Fruit fly (Drosophila melanogaster) whole organism, embryonic: ENCODE results near the gene CG43845.
A peak's percentile ranks its signal among the peaks of the same experiment; 100 is the strongest.

ENCODE experiments used
- Adf1 ChIP-seq: fragments of 200-800 bp; sonication (Bioruptor generic); IDR thresholded peaks from 2 replicates; pipeline ENCODE4 v1.3.6; 2022; ENCODE audit warnings: missing biosample characterization, missing genetic modification characterization
- Awh ChIP-seq: fragments of 200-800 bp; sonication (Bioruptor generic); IDR thresholded peaks from 2 replicates; pipeline ENCODE4, ENCODE4 v1.3.6; 2022; ENCODE audit warnings: missing biosample characterization, missing genetic modification characterization
- BEAF-32 ChIP-seq: fragments of 200-800 bp; sonication (Bioruptor generic); optimal IDR thresholded peaks from 3 replicates; lab custom pipeline; 2017; ENCODE audit warnings: missing biosample characterization, missing genetic modification characterization, mild to moderate bottlenecking, moderate library complexity, missing genetic modification reagents
- CG10366 ChIP-seq: fragments of 200-800 bp; sonication (Bioruptor generic); IDR thresholded peaks from 2 replicates; pipeline ENCODE4 v1.3.6; 2022; ENCODE audit warnings: missing biosample characterization, missing genetic modification characterization
- CG11093 ChIP-seq: fragments of 200-800 bp; sonication (Bioruptor generic); IDR thresholded peaks from 3 replicates; pipeline ENCODE4 v1.3.6; 2022; ENCODE audit warnings: missing biosample characterization, missing genetic modification characterization
- CG13424 ChIP-seq: fragments of 200-800 bp; sonication (Bioruptor generic); optimal IDR thresholded peaks from 2 replicates; lab custom pipeline; 2019; ENCODE audit warnings: missing biosample characterization, mild to moderate bottlenecking, missing genetic modification characterization, moderate library complexity
- CG1603 ChIP-seq: fragments of 200-800 bp; sonication (Bioruptor generic); optimal IDR thresholded peaks from 2 replicates; lab custom pipeline; 2019; ENCODE audit warnings: missing biosample characterization, mild to moderate bottlenecking, missing genetic modification characterization, moderate library complexity
- CG17612 ChIP-seq: fragments of 200-800 bp; sonication (Bioruptor generic); IDR thresholded peaks from 2 replicates; pipeline ENCODE4 v1.3.6; 2022; ENCODE audit warnings: missing biosample characterization, missing genetic modification characterization
- CG1832 ChIP-seq: fragments of 200-800 bp; sonication (Bioruptor generic); optimal IDR thresholded peaks from 2 replicates; lab custom pipeline; 2017; ENCODE audit warnings: missing biosample characterization, mild to moderate bottlenecking, missing genetic modification characterization, inconsistent platforms
- CG18619 ChIP-seq: fragments of 200-800 bp; sonication (Bioruptor generic); optimal IDR thresholded peaks from 3 replicates; lab custom pipeline; 2017; ENCODE audit warnings: missing biosample characterization, mild to moderate bottlenecking, missing genetic modification characterization
- CG2678 ChIP-seq: fragments of 200-800 bp; sonication (Bioruptor generic); optimal IDR thresholded peaks from 3 replicates; lab custom pipeline; 2019; ENCODE audit warnings: missing biosample characterization, mild to moderate bottlenecking, missing genetic modification characterization, moderate library complexity
- CG31365 ChIP-seq: fragments of 200-800 bp; sonication (Bioruptor generic); optimal IDR thresholded peaks from 2 replicates; lab custom pipeline; 2018; ENCODE audit warnings: missing biosample characterization, mild to moderate bottlenecking, missing genetic modification characterization
- CG31441 ChIP-seq: fragments of 200-800 bp; sonication (Bioruptor generic); IDR thresholded peaks from 2 replicates; pipeline ENCODE4 v1.3.6; 2022; ENCODE audit warnings: missing biosample characterization, missing genetic modification characterization
- CG32772 ChIP-seq: fragments of 200-800 bp; sonication (Bioruptor generic); IDR thresholded peaks from 2 replicates; pipeline ENCODE4 v1.3.6; 2022; ENCODE audit warnings: missing biosample characterization, missing genetic modification characterization
- CG34224 ChIP-seq: fragments of 200-800 bp; sonication (Bioruptor generic); IDR thresholded peaks from 3 replicates; pipeline ENCODE4 v1.3.6; 2022; ENCODE audit warnings: missing biosample characterization, missing genetic modification characterization; ENCODE audit not compliant: partially characterized antibody
- CG43689 ChIP-seq: fragments of 200-800 bp; sonication (Bioruptor generic); IDR thresholded peaks from 2 replicates; pipeline ENCODE4 v1.3.6; 2022; ENCODE audit warnings: missing biosample characterization, missing genetic modification characterization
- CG4404 ChIP-seq: fragments of 200-800 bp; sonication (Bioruptor generic); IDR thresholded peaks from 2 replicates; pipeline ENCODE4 v1.3.6; 2022; ENCODE audit warnings: missing biosample characterization, missing genetic modification characterization
- CG7839 ChIP-seq: fragments of 200-800 bp; sonication (Bioruptor generic); optimal IDR thresholded peaks from 3 replicates; lab custom pipeline; 2018; ENCODE audit warnings: missing biosample characterization, mild to moderate bottlenecking, missing genetic modification characterization, moderate library complexity
- CG8089 ChIP-seq: fragments of 200-800 bp; sonication (Bioruptor generic); optimal IDR thresholded peaks from 3 replicates; lab custom pipeline; 2016; ENCODE audit warnings: missing biosample characterization, missing genetic modification characterization
- CG8281 ChIP-seq: fragments of 200-800 bp; sonication (Bioruptor generic); optimal IDR thresholded peaks from 2 replicates; lab custom pipeline; 2018; ENCODE audit warnings: missing biosample characterization, mild to moderate bottlenecking, missing genetic modification characterization, moderate library complexity
- Camta ChIP-seq: fragments of 200-800 bp; sonication (Bioruptor generic); optimal IDR thresholded peaks from 2 replicates; lab custom pipeline; 2016; ENCODE audit warnings: missing biosample characterization, missing genetic modification characterization
- Ets65A ChIP-seq: fragments of 200-800 bp; sonication (Bioruptor generic); peaks from one replicate; lab custom pipeline; 2016; ENCODE audit warnings: missing biosample characterization, missing genetic modification characterization
- Fer1 ChIP-seq: fragments of 200-800 bp; sonication (Bioruptor generic); optimal IDR thresholded peaks from 2 replicates; lab custom pipeline; 2017; ENCODE audit warnings: missing biosample characterization, mild to moderate bottlenecking, missing genetic modification characterization
- GATAe ChIP-seq: fragments of 200-800 bp; sonication (Bioruptor generic); conservative IDR thresholded peaks from 2 replicates; pipeline ENCODE4 v1.3.6; 2022; ENCODE audit warnings: missing biosample characterization, missing genetic modification characterization
- Ravus ChIP-seq: fragments of 200-800 bp; sonication (Bioruptor generic); IDR thresholded peaks from 2 replicates; pipeline ENCODE4 v1.3.6; 2022; ENCODE audit warnings: missing biosample characterization, missing genetic modification characterization
- Sry-β ChIP-seq: fragments of 200-800 bp; sonication (Bioruptor generic); optimal IDR thresholded peaks from 2 replicates; lab custom pipeline; 2018; ENCODE audit warnings: missing biosample characterization, mild to moderate bottlenecking, missing genetic modification characterization, moderate library complexity
- Usf ChIP-seq: fragments of 200-800 bp; sonication (Bioruptor generic); optimal IDR thresholded peaks from 2 replicates; lab custom pipeline; 2017; ENCODE audit warnings: missing genotype, missing biosample characterization, missing genetic modification characterization
- ase ChIP-seq: fragments of 200-800 bp; sonication (Bioruptor generic); IDR thresholded peaks from 3 replicates; pipeline ENCODE4 v1.3.6; 2022; ENCODE audit warnings: missing biosample characterization, missing genetic modification characterization
- bowl ChIP-seq: fragments of 200-800 bp; sonication (Bioruptor generic); IDR thresholded peaks from 2 replicates; pipeline ENCODE4 v1.3.6; 2022; ENCODE audit warnings: missing biosample characterization, missing genetic modification characterization
- chinmo ChIP-seq: fragments of 200-800 bp; sonication (Bioruptor generic); IDR thresholded peaks from 4 replicates; pipeline ENCODE4 v1.3.6; 2022; ENCODE audit warnings: missing biosample characterization, missing genetic modification characterization; ENCODE audit not compliant: partially characterized antibody
- cwo ChIP-seq: fragments of 200-800 bp; sonication (Bioruptor generic); optimal IDR thresholded peaks from 3 replicates; lab custom pipeline; 2017; ENCODE audit warnings: missing biosample characterization, missing genetic modification characterization, mild to moderate bottlenecking, moderate library complexity, missing genetic modification reagents
- disco-r ChIP-seq: fragments of 200-800 bp; sonication (Bioruptor generic); optimal IDR thresholded peaks from 2 replicates; lab custom pipeline; 2016; ENCODE audit warnings: missing biosample characterization, missing genetic modification characterization
- dysf ChIP-seq: fragments of 200-800 bp; sonication (Bioruptor generic); IDR thresholded peaks from 3 replicates; pipeline ENCODE4 v1.3.6; 2022; ENCODE audit warnings: missing biosample characterization, missing genetic modification characterization
- eve ChIP-seq, 2 experiments: fragments of >200 bp; optimal IDR thresholded peaks; 2 replicates each; lab custom pipeline; 2017; ENCODE audit warnings: missing biosample characterization in 2 of 2, missing genetic modification characterization in 2 of 2
- fd102C ChIP-seq: fragments of 200-800 bp; sonication (Bioruptor generic); optimal IDR thresholded peaks from 2 replicates; lab custom pipeline; 2018; ENCODE audit warnings: missing biosample characterization, mild to moderate bottlenecking, missing genetic modification characterization, moderate library complexity
- grn ChIP-seq: fragments of 200-800 bp; sonication (Bioruptor generic); optimal IDR thresholded peaks from 3 replicates; lab custom pipeline; 2017; ENCODE audit warnings: missing biosample characterization, missing genetic modification characterization
- gt ChIP-seq: fragments of 200-800 bp; sonication (Bioruptor generic); IDR thresholded peaks from 2 replicates; pipeline ENCODE4 v1.3.6; 2022; ENCODE audit warnings: missing biosample characterization, missing genetic modification characterization
- ham ChIP-seq: fragments of 200-800 bp; sonication (Bioruptor generic); IDR thresholded peaks from 2 replicates; pipeline ENCODE4 v1.3.6; 2022; ENCODE audit warnings: missing biosample characterization, missing genetic modification characterization
- ind ChIP-seq: fragments of 200-800 bp; sonication (Bioruptor generic); optimal IDR thresholded peaks from 3 replicates; lab custom pipeline; 2016; ENCODE audit warnings: missing biosample characterization, missing genetic modification characterization
- insv ChIP-seq, 2 experiments: fragments of 200-800 bp; sonication (Bioruptor generic); optimal IDR thresholded peaks; 3 replicates each; lab custom pipeline; 2016 to 2018; ENCODE audit warnings: missing biosample characterization in 2 of 2, missing genetic modification characterization in 2 of 2
- lmd ChIP-seq: fragments of 200-800 bp; sonication (Bioruptor generic); IDR thresholded peaks from 2 replicates; pipeline ENCODE4 v1.3.6; 2022; ENCODE audit warnings: missing biosample characterization, missing genetic modification characterization
- pzg ChIP-seq: fragments of 200-800 bp; sonication (Bioruptor generic); optimal IDR thresholded peaks from 3 replicates; lab custom pipeline; 2018; ENCODE audit warnings: missing biosample characterization, mild to moderate bottlenecking, missing genetic modification characterization, moderate library complexity
- salm ChIP-seq: fragments of 200-800 bp; sonication (Bioruptor generic); optimal IDR thresholded peaks from 2 replicates; lab custom pipeline; 2018; ENCODE audit warnings: missing biosample characterization, mild to moderate bottlenecking, missing genetic modification characterization
- sens ChIP-seq: fragments of 200-800 bp; sonication (Bioruptor generic); peaks from one replicate; lab custom pipeline; 2016; ENCODE audit warnings: missing biosample characterization, missing genetic modification characterization
- sob ChIP-seq: fragments of 200-800 bp; sonication (Bioruptor generic); IDR thresholded peaks from 2 replicates; pipeline ENCODE4 v1.3.6; 2022; ENCODE audit warnings: missing biosample characterization, missing genetic modification characterization
- sqz ChIP-seq: fragments of 200-800 bp; sonication (Bioruptor generic); optimal IDR thresholded peaks from 3 replicates; lab custom pipeline; 2018; ENCODE audit warnings: missing biosample characterization, mild to moderate bottlenecking, missing genetic modification characterization
- unpg ChIP-seq: fragments of 200-800 bp; sonication (Bioruptor generic); optimal IDR thresholded peaks from 3 replicates; lab custom pipeline; 2018; ENCODE audit warnings: missing biosample characterization, mild to moderate bottlenecking, missing genetic modification characterization, moderate library complexity
- usp ChIP-seq: fragments of >200 bp; optimal IDR thresholded peaks from 2 replicates; lab custom pipeline; 2017; ENCODE audit warnings: missing biosample characterization, missing genetic modification characterization
- vvl ChIP-seq: fragments of 200-800 bp; sonication (Bioruptor generic); IDR thresholded peaks from 2 replicates; pipeline ENCODE4 v1.3.6; 2022; ENCODE audit warnings: missing biosample characterization, missing genetic modification characterization

Gene CG43845

DNA sequence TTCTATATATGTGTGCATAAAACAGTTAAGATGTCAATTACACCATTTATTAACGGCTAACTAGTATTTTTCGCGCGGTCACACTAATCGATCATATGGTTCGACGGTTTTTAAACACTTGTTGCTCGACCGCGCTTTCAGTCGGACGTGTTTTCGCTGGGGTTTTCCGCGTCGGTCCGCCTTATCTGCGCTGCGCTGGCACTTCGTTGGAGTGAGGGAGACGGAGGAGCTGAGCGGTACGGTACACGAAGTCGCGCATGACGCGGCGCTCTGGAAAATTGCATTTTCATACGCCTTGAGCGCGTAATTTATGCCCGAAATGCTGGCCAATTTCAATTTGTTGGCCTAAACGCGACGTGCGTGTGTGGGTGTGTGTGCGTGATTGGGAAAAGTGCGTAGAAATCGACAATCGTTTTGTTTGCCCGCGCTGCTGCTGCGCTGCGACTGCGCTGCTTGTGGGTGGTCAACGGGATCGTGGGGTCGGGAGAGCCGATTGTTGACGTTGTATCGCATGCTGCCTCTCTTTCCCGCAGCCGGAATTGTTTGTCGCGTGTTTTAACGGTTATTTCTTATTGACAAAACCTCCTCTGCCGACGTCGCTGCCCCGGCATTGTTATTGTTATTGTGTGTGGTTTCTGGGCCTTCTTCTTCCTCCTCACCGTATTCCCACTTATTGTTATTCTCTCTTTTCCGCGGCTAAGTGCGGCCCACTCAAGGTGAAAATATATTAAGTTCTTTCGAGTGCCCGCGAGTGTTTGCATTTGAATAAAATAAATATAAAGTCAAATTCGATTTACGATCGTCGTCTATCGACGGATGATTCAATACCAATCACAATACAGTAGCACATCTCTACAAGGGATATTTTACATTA, 5.7 kb downstream of the CG43845 start, which contains the start of gene Itpr (continued):
- TF ChIP-seq dysf (GFP tag; lab: Robert Waterston, UW), result 0 out of 3 replicates have a peak, but pooled peaks have one; percentile 18
- TF ChIP-seq ind (GFP tag; lab: Kevin White, UChicago), result no peak
- TF ChIP-seq sob (GFP tag; lab: Robert Waterston, UW), result 0 out of 2 replicates have a peak, but pooled peaks have one; percentile 45
- TF ChIP-seq CG31365 (tag; lab: Kevin White, UChicago), result no peak
- no peak for TF ChIP-seq grn (GFP tag; lab: Kevin White, UChicago)
- TF ChIP-seq Adf1 (GFP tag; lab: Robert Waterston, UW), result peak; percentile 100
- TF ChIP-seq disco-r, result no peak
- TF ChIP-seq Fer1 (GFP tag; lab: Kevin White, UChicago), result peak; percentile 1
- no peak for TF ChIP-seq Ravus
- TF ChIP-seq CG10366 (GFP tag; lab: Robert Waterston, UW), result no peak
- peak; percentile 92 for TF ChIP-seq chinmo (GFP tag; lab: Robert Waterston, UW)
- TF ChIP-seq fd102C (GFP tag; lab: Kevin White, UChicago), result no peak
- TF ChIP-seq, all 482 proteins: peak for 101

DNA sequence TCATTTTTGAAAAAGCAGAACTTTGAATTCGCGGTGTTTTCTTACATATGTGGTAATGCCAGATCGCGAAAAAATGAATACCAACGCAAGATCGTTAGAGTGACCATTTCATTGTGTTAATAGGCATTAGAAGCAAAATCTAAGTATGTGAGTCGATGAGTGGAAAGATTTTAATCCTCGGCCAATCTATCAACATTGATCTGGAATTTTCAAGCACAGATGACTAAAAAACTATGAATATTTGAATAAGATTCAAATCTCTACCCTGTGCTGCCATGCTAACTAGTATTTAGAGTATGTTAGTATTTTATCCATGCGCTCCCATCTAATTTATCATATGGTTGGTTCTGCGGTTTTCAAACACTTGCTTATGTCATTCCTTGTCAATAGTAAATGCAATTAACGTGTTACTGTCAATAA, 6.3 kb downstream of the CG43845 start:
- TF ChIP-seq CG17612 (GFP tag; lab: Robert Waterston, UW), result no peak
- TF ChIP-seq unpg (GFP tag; lab: Kevin White, UChicago), result no peak
- no peak for TF ChIP-seq CG8089 (GFP tag; lab: Kevin White, UChicago)
- TF ChIP-seq Awh (GFP tag; lab: Robert Waterston, UW), result no peak
- TF ChIP-seq ase, result no peak
- TF ChIP-seq CG4404 (GFP tag; lab: Robert Waterston, UW), result no peak
- no peak for TF ChIP-seq CG11093 (GFP tag; lab: Robert Waterston, UW)
- peak; percentile 72 for TF ChIP-seq sens
- no peak for TF ChIP-seq CG34224 (GFP tag; lab: Robert Waterston, UW)
- TF ChIP-seq CG1832 (GFP tag; lab: Kevin White, UChicago), result no peak
- no peak for TF ChIP-seq CG18619 (GFP tag; lab: Kevin White, UChicago)
- no peak for TF ChIP-seq CG13424 (tag; lab: Kevin White, UChicago)
- no peak for TF ChIP-seq bowl (GFP tag; lab: Robert Waterston, UW)
- peak; percentile 49 for TF ChIP-seq BEAF-32
- no peak for TF ChIP-seq ham (GFP tag; lab: Robert Waterston, UW)
- peak; percentile 27 for TF ChIP-seq CG1603 (tag; lab: Kevin White, UChicago)
- TF ChIP-seq salm (tag; lab: Kevin White, UChicago), result no peak
- no peak for TF ChIP-seq CG2678
- no peak for TF ChIP-seq CG8281 (tag; lab: Kevin White, UChicago)
- peak; percentile 41 for TF ChIP-seq pzg (GFP tag; lab: Kevin White, UChicago)
- no peak for TF ChIP-seq Ets65A (GFP tag; lab: Kevin White, UChicago)
- no peak for TF ChIP-seq sob (GFP tag; lab: Robert Waterston, UW)
- no peak for TF ChIP-seq Camta
- TF ChIP-seq CG7839 (tag; lab: Kevin White, UChicago), result no peak
- no peak for TF ChIP-seq CG32772
- TF ChIP-seq usp (GFP tag; lab: Kevin White, UChicago), result no peak
- TF ChIP-seq CG31441 (GFP tag; lab: Robert Waterston, UW), result no peak
- no peak for TF ChIP-seq vvl (GFP tag; lab: Robert Waterston, UW)
- no peak for TF ChIP-seq Sry-β
- TF ChIP-seq CG43689 (GFP tag; lab: Robert Waterston, UW), result no peak
- TF ChIP-seq GATAe (GFP tag; lab: Robert Waterston, UW), result no peak
- TF ChIP-seq lmd (GFP tag; lab: Robert Waterston, UW), result no peak
- no peak for TF ChIP-seq eve (GFP tag; optimal IDR thresholded peaks at IDR 0.05; lab: Kevin White, UChicago)
- TF ChIP-seq cwo (GFP tag; lab: Kevin White, UChicago), result no peak
- TF ChIP-seq sqz (GFP tag; lab: Kevin White, UChicago), result no peak
- TF ChIP-seq gt, result no peak
- TF ChIP-seq Usf (GFP tag; lab: Kevin White, UChicago), result no peak
- TF ChIP-seq insv (GFP tag; optimal IDR thresholded peaks at IDR 0.05; lab: Kevin White, UChicago), result no peak
